Fruit fly (Drosophila melanogaster) whole organism, prepupa: ENCODE results near the gene Spn.

Experiments
- Blimp-1 ChIP-seq: fragments of 200-800 bp; sonication (Bioruptor generic); optimal IDR thresholded peaks from 3 replicates; lab custom pipeline; 2017; ENCODE audit warnings: missing biosample characterization, missing genetic modification characterization, mild to moderate bottlenecking, moderate library complexity, missing genetic modification reagents
- CG10631 ChIP-seq: fragments of 200-800 bp; sonication (Bioruptor generic); optimal IDR thresholded peaks from 2 replicates; lab custom pipeline; 2016; ENCODE audit warnings: missing biosample characterization, missing genetic modification characterization
- CG10669 ChIP-seq: fragments of 200-800 bp; sonication (Bioruptor generic); optimal IDR thresholded peaks from 3 replicates; lab custom pipeline; 2018; ENCODE audit warnings: missing biosample characterization, mild to moderate bottlenecking, missing genetic modification characterization, moderate library complexity
- CG11294 ChIP-seq: fragments of 200-800 bp; sonication (Bioruptor generic); IDR thresholded peaks from 2 replicates; pipeline ENCODE4 v1.3.6; 2022; ENCODE audit warnings: missing biosample characterization, missing genetic modification characterization
- CG15336 ChIP-seq: fragments of 200-800 bp; sonication (Bioruptor generic); IDR thresholded peaks from 2 replicates; pipeline ENCODE4 v1.3.6; 2022; ENCODE audit warnings: missing biosample characterization, missing genetic modification characterization
- CG1621 ChIP-seq: fragments of 200-800 bp; sonication (Bioruptor generic); optimal IDR thresholded peaks from 3 replicates; lab custom pipeline; 2018; ENCODE audit warnings: missing biosample characterization, mild to moderate bottlenecking, missing genetic modification characterization
- CG16779 ChIP-seq: fragments of 200-800 bp; sonication (Bioruptor generic); optimal IDR thresholded peaks from 3 replicates; lab custom pipeline; 2017; ENCODE audit warnings: missing biosample characterization, mild to moderate bottlenecking, missing genetic modification characterization
- CG3032 ChIP-seq: fragments of 200-800 bp; optimal IDR thresholded peaks from 2 replicates; lab custom pipeline; 2019; ENCODE audit warnings: missing biosample characterization, mild to moderate bottlenecking, missing genetic modification characterization, moderate library complexity
- CG32006 ChIP-seq: fragments of 200-800 bp; sonication (Bioruptor generic); optimal IDR thresholded peaks from 3 replicates; lab custom pipeline; 2017; ENCODE audit warnings: missing biosample characterization, mild to moderate bottlenecking, missing genetic modification characterization
- CG34406 ChIP-seq: fragments of 200-800 bp; sonication (Bioruptor generic); optimal IDR thresholded peaks from 3 replicates; lab custom pipeline; 2016; ENCODE audit warnings: missing biosample characterization, missing genetic modification characterization
- CG3919 ChIP-seq: fragments of 200-800 bp; sonication (Bioruptor generic); optimal IDR thresholded peaks from 3 replicates; lab custom pipeline; 2016; ENCODE audit warnings: missing biosample characterization, missing genetic modification characterization
- CG4318 ChIP-seq: fragments of 200-800 bp; sonication (Bioruptor generic); optimal IDR thresholded peaks from 3 replicates; lab custom pipeline; 2017; ENCODE audit warnings: missing biosample characterization, mild to moderate bottlenecking, missing genetic modification characterization
- CG6163 ChIP-seq: fragments of 200-800 bp; sonication (Bioruptor generic); IDR thresholded peaks from 3 replicates; pipeline ENCODE4 v1.3.6; 2022; ENCODE audit warnings: missing biosample characterization, missing genetic modification characterization
- CG6276 ChIP-seq: fragments of 200-800 bp; sonication (Bioruptor generic); optimal IDR thresholded peaks from 2 replicates; lab custom pipeline; 2017; ENCODE audit warnings: missing biosample characterization, mild to moderate bottlenecking, missing genetic modification characterization
- CG6792 ChIP-seq: fragments of 200-800 bp; sonication (Bioruptor generic); optimal IDR thresholded peaks from 3 replicates; lab custom pipeline; 2016; ENCODE audit warnings: missing biosample characterization, missing genetic modification characterization
- CG6854 ChIP-seq: fragments of 200-800 bp; sonication (Bioruptor generic); optimal IDR thresholded peaks from 2 replicates; lab custom pipeline; 2017; ENCODE audit warnings: missing biosample characterization, mild to moderate bottlenecking, missing genetic modification characterization
- CG8119 ChIP-seq: fragments of 200-800 bp; sonication (Bioruptor generic); IDR thresholded peaks from 3 replicates; pipeline ENCODE4 v1.3.6; 2022; ENCODE audit warnings: missing biosample characterization, missing genetic modification characterization
- CG8319 ChIP-seq: fragments of 200-800 bp; sonication (Bioruptor generic); optimal IDR thresholded peaks from 3 replicates; lab custom pipeline; 2016; ENCODE audit warnings: missing biosample characterization, missing genetic modification characterization
- CG8632 ChIP-seq: fragments of 200-800 bp; sonication (Bioruptor generic); optimal IDR thresholded peaks from 3 replicates; lab custom pipeline; 2016; ENCODE audit warnings: missing biosample characterization, missing genetic modification characterization
- CG9139 ChIP-seq: fragments of 200-800 bp; sonication (Bioruptor generic); optimal IDR thresholded peaks from 3 replicates; lab custom pipeline; 2017; ENCODE audit warnings: missing biosample characterization, mild to moderate bottlenecking, missing genetic modification characterization
- Eip78C ChIP-seq: fragments of 200-800 bp; sonication (Bioruptor generic); peaks from one replicate; lab custom pipeline; 2016; ENCODE audit warnings: missing biosample characterization, missing genetic modification characterization
- Ets21C ChIP-seq: fragments of 200-800 bp; sonication (Bioruptor generic); optimal IDR thresholded peaks from 3 replicates; lab custom pipeline; 2016; ENCODE audit warnings: missing biosample characterization, missing genetic modification characterization
- Hr38 ChIP-seq: sonication (Bioruptor generic); optimal IDR thresholded peaks from 2 replicates; lab custom pipeline; 2016; ENCODE audit warnings: missing biosample characterization, missing genetic modification characterization
- Hr4 ChIP-seq: fragments of 200-800 bp; sonication (Bioruptor generic); optimal IDR thresholded peaks from 3 replicates; lab custom pipeline; 2016; ENCODE audit warnings: missing biosample characterization, missing genetic modification characterization
- Lpt ChIP-seq: fragments of 200-800 bp; sonication (Bioruptor generic); optimal IDR thresholded peaks from 3 replicates; lab custom pipeline; 2016; ENCODE audit warnings: missing biosample characterization, missing genetic modification characterization
- Met ChIP-seq: fragments of 200-800 bp; sonication (Bioruptor generic); optimal IDR thresholded peaks from 3 replicates; lab custom pipeline; 2016; ENCODE audit warnings: missing biosample characterization, missing genetic modification characterization
- OdsH ChIP-seq: fragments of 200-800 bp; sonication (Bioruptor generic); optimal IDR thresholded peaks from 3 replicates; lab custom pipeline; 2016; ENCODE audit warnings: missing biosample characterization, missing genetic modification characterization
- Smox ChIP-seq: fragments of 200-800 bp; sonication (Bioruptor generic); optimal IDR thresholded peaks from 3 replicates; lab custom pipeline; 2016; ENCODE audit warnings: missing biosample characterization, missing genetic modification characterization
- Sox102F ChIP-seq: fragments of 200-800 bp; sonication (Bioruptor generic); optimal IDR thresholded peaks from 2 replicates; lab custom pipeline; 2016; ENCODE audit warnings: missing biosample characterization, mild to moderate bottlenecking, missing genetic modification characterization
- Sox14 ChIP-seq: fragments of 200-800 bp; sonication (Bioruptor generic); optimal IDR thresholded peaks from 3 replicates; lab custom pipeline; 2016; ENCODE audit warnings: missing biosample characterization, missing genetic modification characterization
- Sox15 ChIP-seq: fragments of 200-800 bp; sonication (Bioruptor generic); optimal IDR thresholded peaks from 3 replicates; lab custom pipeline; 2016; ENCODE audit warnings: missing biosample characterization, missing genetic modification characterization
- achi ChIP-seq: fragments of 200-800 bp; sonication (Bioruptor generic); optimal IDR thresholded peaks from 3 replicates; lab custom pipeline; 2016; ENCODE audit warnings: missing biosample characterization, missing genetic modification characterization
- acj6 ChIP-seq: fragments of 200-800 bp; sonication (Bioruptor generic); optimal IDR thresholded peaks from 3 replicates; lab custom pipeline; 2016; ENCODE audit warnings: missing biosample characterization, missing genetic modification characterization
- cyc ChIP-seq: fragments of 200-800 bp; sonication (Bioruptor generic); optimal IDR thresholded peaks from 3 replicates; lab custom pipeline; 2016; ENCODE audit warnings: missing biosample characterization, missing genetic modification characterization
- dsx ChIP-seq: fragments of 200-800 bp; optimal IDR thresholded peaks from 3 replicates; lab custom pipeline; 2019; ENCODE audit warnings: missing biosample characterization, mild to moderate bottlenecking, missing genetic modification characterization, moderate library complexity; ENCODE audit not compliant: poor library complexity, severe bottlenecking
- eg ChIP-seq: fragments of 200-800 bp; sonication (Bioruptor generic); IDR thresholded peaks from 3 replicates; pipeline ENCODE4 v1.3.6; 2022; ENCODE audit warnings: missing biosample characterization, missing genetic modification characterization
- fd59A ChIP-seq: fragments of 200-800 bp; sonication (Bioruptor generic); optimal IDR thresholded peaks from 2 replicates; lab custom pipeline; 2017; ENCODE audit warnings: missing biosample characterization, mild to moderate bottlenecking, missing genetic modification characterization, missing genetic modification reagents
- fd85E ChIP-seq: fragments of 200-800 bp; sonication (Bioruptor generic); optimal IDR thresholded peaks from 3 replicates; lab custom pipeline; 2016; ENCODE audit warnings: missing biosample characterization, missing genetic modification characterization
- net ChIP-seq: fragments of 200-800 bp; sonication (Bioruptor generic); optimal IDR thresholded peaks from 3 replicates; lab custom pipeline; 2016; ENCODE audit warnings: missing biosample characterization, missing genetic modification characterization
- pdm3 ChIP-seq: fragments of 200-800 bp; sonication (Bioruptor generic); optimal IDR thresholded peaks from 3 replicates; lab custom pipeline; 2016; ENCODE audit warnings: missing biosample characterization, missing genetic modification characterization
- salr ChIP-seq, 2 experiments: fragments of 200-800 bp; sonication (Bioruptor generic); optimal IDR thresholded peaks; 3 replicates each; lab custom pipeline; 2016 to 2018; ENCODE audit warnings: missing biosample characterization in 2 of 2, missing genetic modification characterization in 2 of 2, mild to moderate bottlenecking in 1 of 2
- spab ChIP-seq: fragments of 200-800 bp; sonication (Bioruptor generic); optimal IDR thresholded peaks from 2 replicates; lab custom pipeline; 2017; ENCODE audit warnings: missing biosample characterization, mild to moderate bottlenecking, missing genetic modification characterization, missing genetic modification reagents
- ss ChIP-seq, 2 experiments: fragments of 200-800 bp; sonication (Bioruptor generic); optimal IDR thresholded peaks; 2 replicates in 1 of 2; 3 replicates in 1 of 2; lab custom pipeline; 2017 to 2018; ENCODE audit warnings: mild to moderate bottlenecking in 2 of 2, missing biosample characterization in 2 of 2, missing genetic modification characterization in 2 of 2, moderate library complexity in 1 of 2
- topi ChIP-seq: fragments of 200-800 bp; sonication (Bioruptor generic); optimal IDR thresholded peaks from 3 replicates; lab custom pipeline; 2016; ENCODE audit warnings: missing biosample characterization, missing genetic modification characterization

Spn gene

dm6 chr3L:2545077-2545453, 9.0 kb downstream of the Spn start:
- TF ChIP-seq Eip78C (peak; percentile 64), eg (GFP tag; lab: Robert Waterston, UW) (0 out of 3 replicates have a peak, but pooled peaks have one; percentile 14), Sox14 (no peak), CG6163 (GFP tag; lab: Robert Waterston, UW) (peak; percentile 53; the same call in 2 of the 3 replicates), CG1621 (tag; lab: Kevin White, UChicago) (no peak), CG3919 (GFP tag; lab: Kevin White, UChicago) (peak; percentile 7), CG8119 (GFP tag; lab: Robert Waterston, UW) (peak; percentile 17; the same call in 1 of the 3 replicates), CG8319 (GFP tag; lab: Kevin White, UChicago) (no peak), Hr4 (no peak), spab (GFP tag; lab: Kevin White, UChicago) (no peak), cyc (no peak), CG3032 (tag; lab: Kevin White, UChicago) (no peak)

- no peak for TF ChIP-seq cyc
- no peak for TF ChIP-seq Sox102F
- no peak for TF ChIP-seq Ets21C
- peak in 1 of 2 experiments; percentile 56 for TF ChIP-seq ss (GFP tag; optimal IDR thresholded peaks at IDR 0.05; lab: Kevin White, UChicago)
- no peak for TF ChIP-seq CG6854 (GFP tag; lab: Kevin White, UChicago)
- no peak for TF ChIP-seq CG6276
- TF ChIP-seq, all 60 proteins: peak for 1
Measured at dm6 chr3L:2544435-2545076, 9.5 kb downstream of the Spn start.

dm6 chr3L:2541361-2541760, 12.7 kb downstream of the Spn start:
- peak; percentile 46 for TF ChIP-seq CG4318 (GFP tag; lab: Kevin White, UChicago)
- no peak for TF ChIP-seq CG3032 (tag; lab: Kevin White, UChicago)
- peak; percentile 65 for TF ChIP-seq CG32006
- no peak for TF ChIP-seq net (GFP tag; lab: Kevin White, UChicago)
- TF ChIP-seq CG6163 (GFP tag; lab: Robert Waterston, UW) = 0 out of 3 replicates have a peak, but pooled peaks have one; percentile 38
- TF ChIP-seq CG3919 (GFP tag; lab: Kevin White, UChicago) = no peak
- no peak for TF ChIP-seq CG6792
- no peak for TF ChIP-seq Sox14
- TF ChIP-seq topi = no peak
- peak; percentile 72 for TF ChIP-seq Eip78C
- TF ChIP-seq Sox15 (GFP tag; lab: Kevin White, UChicago) = no peak
- TF ChIP-seq Smox (GFP tag; lab: Kevin White, UChicago) = no peak
- no peak for TF ChIP-seq CG34406 (GFP tag; lab: Kevin White, UChicago)
- TF ChIP-seq CG8632 (GFP tag; lab: Kevin White, UChicago) = no peak
- no peak for TF ChIP-seq dsx (GFP tag; lab: Kevin White, UChicago)
- peak; percentile 11 for TF ChIP-seq CG6276
- no peak for TF ChIP-seq fd85E
- peak; percentile 16 for TF ChIP-seq achi (GFP tag; lab: Kevin White, UChicago)
- no peak for TF ChIP-seq salr (GFP tag; optimal IDR thresholded peaks at IDR 0.05; lab: Kevin White, UChicago)
- peak; percentile 24; the same call in 1 of the 3 replicates for TF ChIP-seq CG8119 (GFP tag; lab: Robert Waterston, UW)
- no peak for TF ChIP-seq CG16779 (tag; lab: Kevin White, UChicago)
- no peak for TF ChIP-seq CG11294 (GFP tag; lab: Robert Waterston, UW)
- peak; percentile 33; the same call in 2 of the 3 replicates for TF ChIP-seq eg (GFP tag; lab: Robert Waterston, UW)
- peak; percentile 1 for TF ChIP-seq Lpt (GFP tag; lab: Kevin White, UChicago)
- TF ChIP-seq Blimp-1 (GFP tag; lab: Kevin White, UChicago) = no peak
- TF ChIP-seq CG10669 = no peak
- TF ChIP-seq pdm3 (GFP tag; lab: Kevin White, UChicago) = no peak
- TF ChIP-seq Met = no peak
- peak; percentile 58; the same call in 1 of the 2 replicates for TF ChIP-seq CG15336
- TF ChIP-seq Hr4 = peak; percentile 50
- no peak for TF ChIP-seq acj6 (GFP tag; lab: Kevin White, UChicago)
- TF ChIP-seq CG8319 (GFP tag; lab: Kevin White, UChicago) = no peak
- no peak for TF ChIP-seq cyc
- TF ChIP-seq OdsH (GFP tag; lab: Kevin White, UChicago) = peak; percentile 11
- TF ChIP-seq CG10631 = no peak
- no peak for TF ChIP-seq spab (GFP tag; lab: Kevin White, UChicago)
- no peak for TF ChIP-seq fd59A (GFP tag; lab: Kevin White, UChicago)
- no peak for TF ChIP-seq CG9139
- no peak for TF ChIP-seq Hr38 (GFP tag; lab: Kevin White, UChicago)
